Fruit fly (Drosophila melanogaster): ENCODE measurements around the gene TpnC73F.

Gene TpnC73F

DNA sequence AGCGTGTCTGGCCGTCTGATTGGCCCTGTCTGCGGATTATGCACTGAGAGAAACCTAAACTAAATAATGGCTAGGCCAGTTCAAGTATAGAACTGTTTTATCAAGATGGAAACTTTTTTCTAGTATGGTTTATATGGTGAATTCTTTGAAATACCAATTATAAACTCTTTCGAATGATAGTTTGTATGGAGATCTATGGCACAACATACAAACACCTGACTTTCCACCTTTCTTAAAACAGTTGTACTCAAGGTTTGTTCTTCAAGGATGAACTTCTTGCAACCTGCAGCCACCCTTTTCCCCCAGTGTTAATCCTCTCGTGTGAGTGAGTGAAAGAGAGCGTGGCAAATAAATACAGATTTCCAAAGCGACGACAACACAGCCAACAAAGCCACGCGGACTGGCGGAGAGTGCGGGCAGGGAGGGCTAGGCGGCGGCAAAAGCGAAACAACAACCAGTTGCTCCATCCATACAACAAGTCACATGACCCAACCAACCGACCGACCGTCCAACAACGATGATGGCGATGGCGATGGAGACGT lies 41.6 kb upstream of the TpnC73F start (continued):
- TF ChIP-seq ase (GFP tag; IDR thresholded peaks at IDR 0.05): peak; percentile 74
- peak; percentile 58; the same call in 1 of the 2 replicates for TF ChIP-seq CG1024 (GFP tag; IDR thresholded peaks at IDR 0.05)
- peak; percentile 50; the same call in 1 of the 2 replicates for TF ChIP-seq sim (GFP tag; IDR thresholded peaks at IDR 0.05)
- no peak for TF ChIP-seq zen2 (GFP tag; IDR thresholded peaks at IDR 0.05; ENCODE audit: partially characterized antibody)
- TF ChIP-seq pzg (GFP tag; optimal IDR thresholded peaks at IDR 0.05): no peak
- TF ChIP-seq hb (GFP tag; IDR thresholded peaks at IDR 0.05; ENCODE audit: partially characterized antibody): no peak
- no peak for TF ChIP-seq Hey (tag; optimal IDR thresholded peaks at IDR 0.05)
- TF ChIP-seq D (optimal IDR thresholded peaks at IDR 0.05): no peak
- peak; percentile 78 for TF ChIP-seq D (GFP tag; optimal IDR thresholded peaks at IDR 0.05)
- no peak for TF ChIP-seq lov (optimal IDR thresholded peaks at IDR 0.05)
- no peak; the same call in 2 of the 3 replicates for TF ChIP-seq lov (GFP tag; IDR thresholded peaks at IDR 0.05)
- TF ChIP-seq CG3163 (GFP tag; optimal IDR thresholded peaks at IDR 0.05): peak; percentile 76
- peak; percentile 92 for TF ChIP-seq CG9609 (GFP tag; optimal IDR thresholded peaks at IDR 0.05)
- TF ChIP-seq Sry-β (GFP tag; optimal IDR thresholded peaks at IDR 0.05): no peak
- no peak for TF ChIP-seq CG6791 (GFP tag; IDR thresholded peaks at IDR 0.05; ENCODE audit: partially characterized antibody)
- TF ChIP-seq unc-4 (GFP tag; IDR thresholded peaks at IDR 0.05; ENCODE audit: partially characterized antibody): no peak
- TF ChIP-seq CG7556 (GFP tag; optimal IDR thresholded peaks at IDR 0.05): peak; percentile 93
- TF ChIP-seq CG31388 (GFP tag; optimal IDR thresholded peaks at IDR 0.05): peak; percentile 80
- TF ChIP-seq Gsc (GFP tag; IDR thresholded peaks at IDR 0.05): peak; percentile 62
- TF ChIP-seq cwo (GFP tag; optimal IDR thresholded peaks at IDR 0.05): peak; percentile 68
- peak; percentile 73 for TF ChIP-seq CG16815 (GFP tag; optimal IDR thresholded peaks at IDR 0.05)
- no peak for TF ChIP-seq amos (GFP tag; IDR thresholded peaks at IDR 0.05; ENCODE audit: partially characterized antibody)
- peak; percentile 33 for TF ChIP-seq mirr (GFP tag; optimal IDR thresholded peaks at IDR 0.05)
- peak; percentile 76 for TF ChIP-seq CG14667 (GFP tag; IDR thresholded peaks at IDR 0.05)
- TF ChIP-seq CG7963 (GFP tag; IDR thresholded peaks at IDR 0.05; ENCODE audit: partially characterized antibody): no peak
- peak in 1 of 2 experiments; percentile 78 for TF ChIP-seq eve (GFP tag; optimal IDR thresholded peaks at IDR 0.05)
- peak; percentile 92 for TF ChIP-seq Antp (GFP tag; optimal IDR thresholded peaks at IDR 0.05)
- TF ChIP-seq NFAT (GFP tag; IDR thresholded peaks at IDR 0.05): peak; percentile 67
- peak; percentile 48 for TF ChIP-seq CG2116 (GFP tag; optimal IDR thresholded peaks at IDR 0.05)
- peak; percentile 48 for TF ChIP-seq CG1233 (GFP tag; optimal IDR thresholded peaks at IDR 0.05)
- peak; percentile 77 to 79 for TF ChIP-seq bsh (GFP tag; optimal IDR thresholded peaks at IDR 0.05)
- TF ChIP-seq CG34376 (GFP tag; optimal IDR thresholded peaks at IDR 0.05): peak; percentile 61
- peak; percentile 99 for TF ChIP-seq Ets65A (GFP tag)
- TF ChIP-seq crc (GFP tag; optimal IDR thresholded peaks at IDR 0.05): peak; percentile 88
- TF ChIP-seq z (GFP tag; IDR thresholded peaks at IDR 0.05): no peak
- TF ChIP-seq lbe (GFP tag; optimal IDR thresholded peaks at IDR 0.05): no peak
- no peak for TF ChIP-seq usp (GFP tag; optimal IDR thresholded peaks at IDR 0.05)
- peak; percentile 81 for TF ChIP-seq Optix (GFP tag; IDR thresholded peaks at IDR 0.05)
- TF ChIP-seq tap (tag; optimal IDR thresholded peaks at IDR 0.05): peak; percentile 78
- no peak for TF ChIP-seq CG34224 (GFP tag; IDR thresholded peaks at IDR 0.05; ENCODE audit: partially characterized antibody)
- TF ChIP-seq Lpt (GFP tag; optimal IDR thresholded peaks at IDR 0.05): no peak
- peak; percentile 90 for TF ChIP-seq CG7786 (GFP tag; optimal IDR thresholded peaks at IDR 0.05)
- peak; percentile 72 for TF ChIP-seq CG11560 (tag; IDR thresholded peaks at IDR 0.05)
- peak; percentile 89 for TF ChIP-seq CG32767 (GFP tag; IDR thresholded peaks at IDR 0.05)
- no peak; the same call in 2 of the 3 replicates for TF ChIP-seq CG2199 (GFP tag; IDR thresholded peaks at IDR 0.05)
- TF ChIP-seq lab (GFP tag; optimal IDR thresholded peaks at IDR 0.05): peak; percentile 84
- TF ChIP-seq CG3847 (GFP tag; IDR thresholded peaks at IDR 0.05): peak; percentile 88
- peak; percentile 73 to 91 for TF ChIP-seq Pdp1 (GFP tag; optimal IDR thresholded peaks at IDR 0.05)
- TF ChIP-seq pho (GFP tag; optimal IDR thresholded peaks at IDR 0.05): peak; percentile 92
- TF ChIP-seq CG33213 (GFP tag; optimal IDR thresholded peaks at IDR 0.05): peak; percentile 77
- peak; percentile 79 for TF ChIP-seq jing (GFP tag; optimal IDR thresholded peaks at IDR 0.05)
